Worm (Caenorhabditis elegans): ENCODE measurements around the gene irld-26.

DNA sequence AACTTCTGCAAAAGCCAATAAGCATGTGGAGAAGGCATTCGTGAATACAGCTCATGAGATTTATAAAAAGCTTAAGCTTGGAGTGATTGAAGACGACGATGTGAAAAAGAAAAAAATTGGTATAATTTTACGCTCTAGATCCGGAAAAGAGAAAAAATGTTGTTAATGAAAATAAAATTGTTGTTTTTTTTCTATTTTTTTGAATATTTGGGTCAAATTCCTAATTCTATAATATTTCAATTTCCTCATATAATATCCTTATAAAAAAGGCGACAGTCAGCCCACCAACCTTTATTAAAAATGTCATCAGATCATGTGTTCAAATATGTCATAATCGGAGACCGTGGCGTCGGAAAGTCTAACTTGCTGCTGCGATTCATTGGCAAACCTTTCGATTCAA is 9.6 kb upstream of the irld-26 start, which contains the start of gene rabr-3:
- TF ChIP-seq nhr-28 (tag; optimal IDR thresholded peaks at IDR 0.05) (no peak), pha-4 (GFP tag; IDR thresholded peaks at IDR 0.05) (no peak), pha-4 (tag; optimal IDR thresholded peaks at IDR 0.05) (no peak), aly-2 (tag; optimal IDR thresholded peaks at IDR 0.05) (no peak), skn-1 (tag; optimal IDR thresholded peaks at IDR 0.05) (no peak), lsy-2 (tag; optimal IDR thresholded peaks at IDR 0.05) (no peak), mes-2 (tag; optimal IDR thresholded peaks at IDR 0.05; ENCODE audit: poor library complexity, severe bottlenecking) (no peak)

Measured in whole organism, L4 larva.